Worm (Caenorhabditis elegans): ENCODE data around the gene D1025.10.

D1025.10 gene

ce11 chrX:14480248-14480647 is 36.4 kb upstream of the D1025.10 start, which contains the start of gene gfi-3:
Gene gfi-3, plus strand, starts transcription at chrX:14480572.
- TF ChIP-seq pes-1 (GFP tag; IDR thresholded peaks at IDR 0.05) (peak; percentile 76), hmg-4 (GFP tag; optimal IDR thresholded peaks at IDR 0.05) (peak; percentile 69), tbx-11 (GFP tag; IDR thresholded peaks at IDR 0.05) (peak; percentile 47; the same call in 1 of the 2 replicates), B0310.2 (tag; optimal IDR thresholded peaks at IDR 0.05) (no peak), tbx-37 (GFP tag; conservative IDR thresholded peaks at IDR 0.05) (peak; percentile 48; the same call in 1 of the 2 replicates), ceh-36 (tag; optimal IDR thresholded peaks at IDR 0.05) (peak; percentile 9), F13C5.2 (tag; optimal IDR thresholded peaks at IDR 0.05) (peak; percentile 82), tra-4 (tag; optimal IDR thresholded peaks at IDR 0.05) (no peak), hmbx-1 (tag; optimal IDR thresholded peaks at IDR 0.05) (no peak), sea-1 (GFP tag; conservative IDR thresholded peaks at IDR 0.05) (peak; percentile 51; the same call in 1 of the 2 replicates), scrt-1 (GFP tag; IDR thresholded peaks at IDR 0.05) (0 out of 2 replicates have a peak, but pooled peaks have one; percentile 47), hnd-1 (tag; optimal IDR thresholded peaks at IDR 0.05) (no peak)

ce11 chrX:14481637-14482036 is 35.0 kb upstream of the D1025.10 start:
- TF ChIP-seq tbx-11 (GFP tag; IDR thresholded peaks at IDR 0.05) (0 out of 2 replicates have a peak, but pooled peaks have one; percentile 22), aly-1 (tag; optimal IDR thresholded peaks at IDR 0.05) (no peak)

- TF ChIP-seq B0310.2 (tag; optimal IDR thresholded peaks at IDR 0.05): no peak
- TF ChIP-seq F13C5.2 (tag; optimal IDR thresholded peaks at IDR 0.05): no peak
- no peak for TF ChIP-seq scrt-1 (GFP tag; IDR thresholded peaks at IDR 0.05)
- TF ChIP-seq ets-7 (tag; optimal IDR thresholded peaks at IDR 0.05): no peak
- TF ChIP-seq tra-4 (tag; optimal IDR thresholded peaks at IDR 0.05): no peak
- no peak for TF ChIP-seq flt-1 (GFP tag; IDR thresholded peaks at IDR 0.05)
- no peak for TF ChIP-seq hmg-4 (GFP tag; optimal IDR thresholded peaks at IDR 0.05)
Measured at ce11 chrX:14484827-14485226, 31.8 kb upstream of the D1025.10 start, which contains the start of gene M163.8. Gene M163.8, plus strand, starts transcription at chrX:14485127.

ce11 chrX:14486503-14486902 is 30.2 kb upstream of the D1025.10 start:
- TF ChIP-seq ets-7 (tag; optimal IDR thresholded peaks at IDR 0.05) (peak; percentile 75), tbx-11 (GFP tag; IDR thresholded peaks at IDR 0.05) (no peak), scrt-1 (GFP tag; IDR thresholded peaks at IDR 0.05) (no peak), hmg-4 (GFP tag; optimal IDR thresholded peaks at IDR 0.05) (peak; percentile 55), tra-4 (tag; optimal IDR thresholded peaks at IDR 0.05) (no peak), ama-1 (optimal IDR thresholded peaks at IDR 0.05) (no peak), flt-1 (GFP tag; IDR thresholded peaks at IDR 0.05) (0 out of 2 replicates have a peak, but pooled peaks have one; percentile 45), sea-1 (GFP tag; conservative IDR thresholded peaks at IDR 0.05) (0 out of 2 replicates have a peak, but pooled peaks have one; percentile 21)

ce11 chrX:14487333-14487732 is 29.3 kb upstream of the D1025.10 start:
- no peak for TF ChIP-seq ama-1 (optimal IDR thresholded peaks at IDR 0.05)
- TF ChIP-seq aly-1 (tag; optimal IDR thresholded peaks at IDR 0.05): no peak
- no peak for TF ChIP-seq tbx-11 (GFP tag; IDR thresholded peaks at IDR 0.05)
- no peak for TF ChIP-seq scrt-1 (GFP tag; IDR thresholded peaks at IDR 0.05)
- TF ChIP-seq sea-1 (GFP tag; conservative IDR thresholded peaks at IDR 0.05): no peak
- TF ChIP-seq tra-4 (tag; optimal IDR thresholded peaks at IDR 0.05): no peak
- no peak for TF ChIP-seq ceh-36 (tag; optimal IDR thresholded peaks at IDR 0.05)
- TF ChIP-seq B0310.2 (tag; optimal IDR thresholded peaks at IDR 0.05): no peak
- TF ChIP-seq ets-7 (tag; optimal IDR thresholded peaks at IDR 0.05): no peak
- no peak for TF ChIP-seq pes-1 (GFP tag; IDR thresholded peaks at IDR 0.05)
- no peak for TF ChIP-seq F13C5.2 (tag; optimal IDR thresholded peaks at IDR 0.05)
- TF ChIP-seq hnd-1 (tag; optimal IDR thresholded peaks at IDR 0.05): no peak

ce11 chrX:14487832-14488231 is 28.8 kb upstream of the D1025.10 start:
- TF ChIP-seq tbx-37 (GFP tag; conservative IDR thresholded peaks at IDR 0.05) (no peak), scrt-1 (GFP tag; IDR thresholded peaks at IDR 0.05) (no peak), hmg-4 (GFP tag; optimal IDR thresholded peaks at IDR 0.05) (no peak), ceh-13 (GFP tag; optimal IDR thresholded peaks at IDR 0.05) (no peak), sea-1 (GFP tag; conservative IDR thresholded peaks at IDR 0.05) (no peak), hnd-1 (tag; optimal IDR thresholded peaks at IDR 0.05) (no peak), ama-1 (optimal IDR thresholded peaks at IDR 0.05) (no peak), ceh-36 (tag; optimal IDR thresholded peaks at IDR 0.05) (no peak), tbx-11 (GFP tag; IDR thresholded peaks at IDR 0.05) (no peak), ets-7 (tag; optimal IDR thresholded peaks at IDR 0.05) (no peak), tra-4 (tag; optimal IDR thresholded peaks at IDR 0.05) (no peak), F13C5.2 (tag; optimal IDR thresholded peaks at IDR 0.05) (no peak), flt-1 (GFP tag; IDR thresholded peaks at IDR 0.05) (no peak), aly-1 (tag; optimal IDR thresholded peaks at IDR 0.05) (no peak)

ce11 chrX:14489945-14490344 is 26.7 kb upstream of the D1025.10 start, which contains the start of gene his-24:
Gene his-24, plus strand, starts transcription at chrX:14490094.
- peak; percentile 22 for TF ChIP-seq hmbx-1 (tag; optimal IDR thresholded peaks at IDR 0.05)
- TF ChIP-seq pes-1 (GFP tag; IDR thresholded peaks at IDR 0.05): peak; percentile 58
- peak; percentile 30; the same call in 1 of the 2 replicates for TF ChIP-seq tbx-37 (GFP tag; conservative IDR thresholded peaks at IDR 0.05)
- TF ChIP-seq tbx-11 (GFP tag; IDR thresholded peaks at IDR 0.05): peak; percentile 60
- no peak for TF ChIP-seq flt-1 (GFP tag; IDR thresholded peaks at IDR 0.05)
- peak; percentile 68; the same call in 1 of the 2 replicates for TF ChIP-seq sea-1 (GFP tag; conservative IDR thresholded peaks at IDR 0.05)
- TF ChIP-seq tra-4 (tag; optimal IDR thresholded peaks at IDR 0.05): peak; percentile 48
- no peak for TF ChIP-seq ceh-13 (GFP tag; optimal IDR thresholded peaks at IDR 0.05)
- peak; percentile 25; the same call in 1 of the 2 replicates for TF ChIP-seq scrt-1 (GFP tag; IDR thresholded peaks at IDR 0.05)
- no peak for TF ChIP-seq aly-1 (tag; optimal IDR thresholded peaks at IDR 0.05)
- peak; percentile 98 for TF ChIP-seq ama-1 (optimal IDR thresholded peaks at IDR 0.05)
- peak; percentile 73 for TF ChIP-seq hmg-4 (GFP tag; optimal IDR thresholded peaks at IDR 0.05)
- peak; percentile 57 for TF ChIP-seq F13C5.2 (tag; optimal IDR thresholded peaks at IDR 0.05)
- TF ChIP-seq hnd-1 (tag; optimal IDR thresholded peaks at IDR 0.05): no peak
- TF ChIP-seq B0310.2 (tag; optimal IDR thresholded peaks at IDR 0.05): no peak
- no peak for TF ChIP-seq ceh-36 (tag; optimal IDR thresholded peaks at IDR 0.05)
- TF ChIP-seq ets-7 (tag; optimal IDR thresholded peaks at IDR 0.05): no peak
